Worm (Caenorhabditis elegans) whole organism, mixed stage, embryonic: ENCODE measurements around the gene pqm-1.

Source experiments
- M03D4.4 ChIP-seq: sonication (generic microtip); optimal IDR thresholded peaks from 2 replicates; lab custom pipeline; 2017; ENCODE audit warnings: mild to moderate bottlenecking, missing genetic modification characterization, missing compliant biosample characterization
- bed-3 ChIP-seq: fragments of 200-800 bp; sonication (Bioruptor generic); optimal IDR thresholded peaks from 3 replicates; lab custom pipeline; 2018; ENCODE audit warnings: mild to moderate bottlenecking, missing genetic modification characterization, moderate library complexity, missing compliant biosample characterization
- blmp-1 ChIP-seq: fragments of 150-350 bp; optimal IDR thresholded peaks from 2 replicates; lab custom pipeline; 2014; ENCODE audit warnings: missing biosample characterization, missing genetic modification characterization
- ceh-39 ChIP-seq: fragments of 150-350 bp; optimal IDR thresholded peaks from 2 replicates; lab custom pipeline; 2014; ENCODE audit warnings: missing biosample characterization, missing genetic modification characterization
- ceh-43 ChIP-seq: fragments of 200-800 bp; sonication (Bioruptor generic); optimal IDR thresholded peaks from 2 replicates; lab custom pipeline; 2018; ENCODE audit warnings: mild to moderate bottlenecking, missing genetic modification characterization, moderate library complexity, missing compliant biosample characterization
- ceh-83 ChIP-seq: fragments of 200-800 bp; sonication (Bioruptor generic); optimal IDR thresholded peaks from 2 replicates; lab custom pipeline; 2018; ENCODE audit warnings: mild to moderate bottlenecking, missing genetic modification characterization, missing compliant biosample characterization
- ces-1 ChIP-seq: fragments of 150-350 bp; optimal IDR thresholded peaks from 2 replicates; lab custom pipeline; 2014; ENCODE audit warnings: missing biosample characterization, missing genetic modification reagents, missing genetic modification characterization
- cnd-1 ChIP-seq: fragments of 200-800 bp; sonication (Bioruptor generic); optimal IDR thresholded peaks from 2 replicates; lab custom pipeline; 2018; ENCODE audit warnings: mild to moderate bottlenecking, missing genetic modification characterization, missing compliant biosample characterization
- drap-1 ChIP-seq: fragments of 200-800 bp; sonication (Bioruptor generic); optimal IDR thresholded peaks from 3 replicates; lab custom pipeline; 2018; ENCODE audit warnings: mild to moderate bottlenecking, missing genetic modification characterization, missing compliant biosample characterization
- elt-3 ChIP-seq: fragments of 150-350 bp; optimal IDR thresholded peaks from 2 replicates; lab custom pipeline; 2014; ENCODE audit warnings: missing biosample characterization, missing genetic modification characterization
- flh-1 ChIP-seq: fragments of 200-800 bp; sonication (Bioruptor generic); optimal IDR thresholded peaks from 2 replicates; lab custom pipeline; 2018; ENCODE audit warnings: mild to moderate bottlenecking, missing genetic modification characterization, moderate library complexity, missing compliant biosample characterization
- ham-2 ChIP-seq: fragments of 200-800 bp; sonication (Bioruptor generic); optimal IDR thresholded peaks from 2 replicates; lab custom pipeline; 2018; ENCODE audit warnings: mild to moderate bottlenecking, missing genetic modification characterization, missing compliant biosample characterization
- hlh-1 ChIP-seq: fragments of 150-350 bp; optimal IDR thresholded peaks from 2 replicates; lab custom pipeline; 2014; ENCODE audit warnings: missing biosample characterization, missing genetic modification reagents, missing genetic modification characterization
- lin-13 ChIP-seq: fragments of 150-350 bp; optimal IDR thresholded peaks from 2 replicates; lab custom pipeline; 2014; ENCODE audit warnings: missing biosample characterization, missing genetic modification characterization
- lin-32 ChIP-seq: fragments of 200-800 bp; sonication (Bioruptor generic); optimal IDR thresholded peaks from 2 replicates; lab custom pipeline; 2018; ENCODE audit warnings: mild to moderate bottlenecking, missing genetic modification characterization, missing compliant biosample characterization
- lsy-2 ChIP-seq: fragments of 150-350 bp; optimal IDR thresholded peaks from 2 replicates; lab custom pipeline; 2014; ENCODE audit warnings: missing biosample characterization, missing genetic modification characterization
- mab-5 ChIP-seq: fragments of 150-350 bp; optimal IDR thresholded peaks from 2 replicates; lab custom pipeline; 2014; ENCODE audit warnings: missing biosample characterization, missing genetic modification characterization
- mep-1 ChIP-seq: fragments of 150-350 bp; optimal IDR thresholded peaks from 2 replicates; lab custom pipeline; 2017; ENCODE audit warnings: missing biosample characterization, missing genetic modification reagents, missing genetic modification characterization, inconsistent platforms
- mls-2 ChIP-seq: sonication (generic microtip); optimal IDR thresholded peaks from 2 replicates; lab custom pipeline; 2016; ENCODE audit warnings: mild to moderate bottlenecking, missing genetic modification characterization, moderate library complexity, missing compliant biosample characterization
- nhr-12 ChIP-seq: fragments of 150-350 bp; optimal IDR thresholded peaks from 2 replicates; lab custom pipeline; 2014; ENCODE audit warnings: missing biosample characterization, missing genetic modification characterization
- nhr-2 ChIP-seq: fragments of 150-350 bp; optimal IDR thresholded peaks from 2 replicates; lab custom pipeline; 2014; ENCODE audit warnings: missing biosample characterization, missing genetic modification characterization
- nhr-237 ChIP-seq: fragments of 150-350 bp; optimal IDR thresholded peaks from 2 replicates; lab custom pipeline; 2014; ENCODE audit warnings: missing biosample characterization, missing genetic modification characterization
- nhr-28 ChIP-seq: fragments of 150-350 bp; optimal IDR thresholded peaks from 2 replicates; lab custom pipeline; 2014; ENCODE audit warnings: missing biosample characterization, missing genetic modification characterization
- nhr-76 ChIP-seq: sonication (generic microtip); optimal IDR thresholded peaks from 2 replicates; lab custom pipeline; 2017; ENCODE audit warnings: missing biosample characterization, missing genetic modification characterization
- pha-4 ChIP-seq: fragments of 150-350 bp; optimal IDR thresholded peaks from 2 replicates; lab custom pipeline; 2018; ENCODE audit warnings: missing biosample characterization, missing genetic modification reagents, missing genetic modification characterization
- snpc-4 ChIP-seq: fragments of 150-350 bp; optimal IDR thresholded peaks from 2 replicates; lab custom pipeline; 2014; ENCODE audit warnings: missing biosample characterization, missing genetic modification characterization
- sptf-1 ChIP-seq: sonication (generic microtip); optimal IDR thresholded peaks from 2 replicates; lab custom pipeline; 2017; ENCODE audit warnings: mild to moderate bottlenecking, missing genetic modification characterization, moderate library complexity, missing compliant biosample characterization
- tbx-8 ChIP-seq: fragments of 200-800 bp; sonication (Bioruptor generic); optimal IDR thresholded peaks from 2 replicates; lab custom pipeline; 2018; ENCODE audit warnings: mild to moderate bottlenecking, missing genetic modification characterization, moderate library complexity, missing compliant biosample characterization
- unc-39 ChIP-seq: fragments of 150-350 bp; optimal IDR thresholded peaks from 2 replicates; lab custom pipeline; 2014; ENCODE audit warnings: missing biosample characterization, missing genetic modification characterization
- unc-62 ChIP-seq: fragments of 150-350 bp; optimal IDR thresholded peaks from 2 replicates; lab custom pipeline; 2014; ENCODE audit warnings: missing biosample characterization, missing genetic modification reagents, missing genetic modification characterization
- ztf-11 ChIP-seq: fragments of 150-350 bp; optimal IDR thresholded peaks from 2 replicates; lab custom pipeline; 2014; ENCODE audit warnings: missing biosample characterization, missing genetic modification characterization

Gene pqm-1

ce11 chrII:11152495-11152894 is at the start of gene pqm-1:
Gene pqm-1, minus strand, starts transcription at chrII:11152595.
- TF ChIP-seq elt-3 (tag; lab: Kevin White, UChicago) (no peak), cnd-1 (no peak), lsy-2 (no peak), lin-13 (tag; lab: Kevin White, UChicago) (no peak)

- TF ChIP-seq hlh-1 (tag; lab: Kevin White, UChicago) (no peak), cnd-1 (no peak), ham-2 (GFP tag; lab: Kevin White, UChicago) (no peak), lin-32 (GFP tag; lab: Kevin White, UChicago) (no peak), mep-1 (tag; lab: Kevin White, UChicago) (no peak), pha-4 (tag; lab: Kevin White, UChicago) (no peak)
Observed at ce11 chrII:11200234-11200755, 47.9 kb upstream of the pqm-1 start.

ce11 chrII:11193523-11193922 is 41.1 kb upstream of the pqm-1 start:
- TF ChIP-seq snpc-4 (tag; lab: Kevin White, UChicago) (no peak), unc-39 (tag; lab: Kevin White, UChicago) (no peak), nhr-12 (tag; lab: Kevin White, UChicago) (no peak), nhr-28 (tag; lab: Kevin White, UChicago) (no peak), hlh-1 (tag; lab: Kevin White, UChicago) (no peak), ceh-83 (no peak), drap-1 (GFP tag; lab: Kevin White, UChicago) (no peak), ces-1 (no peak), lin-32 (GFP tag; lab: Kevin White, UChicago) (no peak), M03D4.4 (tag; lab: Kevin White, UChicago) (no peak), tbx-8 (no peak), ztf-11 (tag; lab: Kevin White, UChicago) (no peak)

ce11 chrII:11192488-11192887 is 40.1 kb upstream of the pqm-1 start:
- TF ChIP-seq nhr-2 (tag; lab: Kevin White, UChicago) (no peak), ceh-83 (no peak), mab-5 (tag; lab: Kevin White, UChicago) (no peak), mls-2 (tag; lab: Kevin White, UChicago) (no peak), mep-1 (tag; lab: Kevin White, UChicago) (no peak), unc-62 (no peak), elt-3 (tag; lab: Kevin White, UChicago) (no peak), drap-1 (GFP tag; lab: Kevin White, UChicago) (no peak), nhr-237 (tag; lab: Kevin White, UChicago) (no peak), ztf-11 (tag; lab: Kevin White, UChicago) (no peak), lin-13 (tag; lab: Kevin White, UChicago) (no peak), nhr-12 (tag; lab: Kevin White, UChicago) (no peak), sptf-1 (tag; lab: Kevin White, UChicago) (no peak)

ce11 chrII:11188026-11188425 is 35.6 kb upstream of the pqm-1 start, which contains the start of gene F37H8.5:
Gene F37H8.5, plus strand, starts transcription at chrII:11188206.
- TF ChIP-seq nhr-76 (no peak), drap-1 (GFP tag; lab: Kevin White, UChicago) (no peak), blmp-1 (tag; lab: Kevin White, UChicago) (no peak), hlh-1 (tag; lab: Kevin White, UChicago) (peak; percentile 68), unc-62 (peak; percentile 13), ceh-43 (no peak), ceh-39 (tag; lab: Kevin White, UChicago) (no peak), nhr-2 (tag; lab: Kevin White, UChicago) (no peak), flh-1 (no peak), mls-2 (tag; lab: Kevin White, UChicago) (no peak), nhr-28 (tag; lab: Kevin White, UChicago) (no peak), elt-3 (tag; lab: Kevin White, UChicago) (no peak)

- TF ChIP-seq bed-3 (GFP tag; lab: Kevin White, UChicago) (no peak), hlh-1 (tag; lab: Kevin White, UChicago) (no peak)
Observed at ce11 chrII:11185728-11186127, 33.3 kb upstream of the pqm-1 start, which contains the start of gene sfxn-1.2. Gene sfxn-1.2, plus strand, starts transcription at chrII:11186028.
